Worm (Caenorhabditis elegans): ENCODE results near the gene fkb-4.
A peak's percentile ranks its signal among the peaks of the same experiment; 100 is the strongest.

The fkb-4 gene

DNA sequence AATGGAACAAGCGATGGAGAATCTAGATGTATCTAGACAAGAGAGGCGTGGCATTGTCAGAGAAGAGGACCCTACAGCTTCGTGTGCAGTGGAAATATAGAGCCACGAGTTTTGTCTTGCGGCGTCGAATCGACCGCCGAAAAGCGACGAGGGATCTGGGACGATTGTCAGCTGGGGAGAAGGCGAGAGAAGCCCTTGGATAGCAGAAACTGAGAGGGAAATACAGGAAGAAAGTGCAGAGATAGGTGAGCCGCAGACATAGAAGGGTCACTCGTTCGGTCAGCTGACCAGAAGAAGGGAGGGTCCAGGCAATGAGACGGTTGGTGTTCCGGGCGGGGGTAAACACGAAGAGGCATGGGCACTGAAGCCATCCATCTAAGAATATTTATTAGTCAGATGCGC, 27.6 kb upstream of the fkb-4 start (continued):
- no peak for TF ChIP-seq akir-1 (GFP tag; optimal IDR thresholded peaks at IDR 0.05)
- TF ChIP-seq C17E4.6 (GFP tag; IDR thresholded peaks at IDR 0.05) = no peak
- peak; percentile 19 for TF ChIP-seq lin-40 (tag; optimal IDR thresholded peaks at IDR 0.05)
- TF ChIP-seq ceh-91 (GFP tag; IDR thresholded peaks at IDR 0.05) = no peak
- TF ChIP-seq hsf-1 (GFP tag; IDR thresholded peaks at IDR 0.05) = no peak
- TF ChIP-seq K12H6.12 (tag; optimal IDR thresholded peaks at IDR 0.05) = peak; percentile 93
- TF ChIP-seq dpl-1 (GFP tag; optimal IDR thresholded peaks at IDR 0.05) = no peak
- no peak for TF ChIP-seq hmg-20 (GFP tag; IDR thresholded peaks at IDR 0.05)
- no peak for TF ChIP-seq T07F8.4 (tag; optimal IDR thresholded peaks at IDR 0.05)
- peak in 1 of 3 experiments; percentile 47 for TF ChIP-seq lin-35 (GFP tag; optimal IDR thresholded peaks at IDR 0.05)
- TF ChIP-seq B0336.3 (GFP tag; IDR thresholded peaks at IDR 0.05) = peak; percentile 33; the same call in 1 of the 2 replicates
- no peak for TF ChIP-seq hlh-26 (GFP tag; conservative IDR thresholded peaks at IDR 0.05)
- TF ChIP-seq attf-6 (GFP tag; IDR thresholded peaks at IDR 0.05) = no peak
- no peak for TF ChIP-seq lag-1 (GFP tag; IDR thresholded peaks at IDR 0.05)
- TF ChIP-seq sea-2 (GFP tag; IDR thresholded peaks at IDR 0.05) = no peak
- TF ChIP-seq unc-130 (GFP tag; optimal IDR thresholded peaks at IDR 0.05) = no peak
- no peak for TF ChIP-seq F39B2.1 (GFP tag; IDR thresholded peaks at IDR 0.05)
- no peak for TF ChIP-seq mxl-1 (tag; optimal IDR thresholded peaks at IDR 0.05)
- no peak for TF ChIP-seq T26A5.8 (tag; optimal IDR thresholded peaks at IDR 0.05)
- TF ChIP-seq madf-10 (tag; optimal IDR thresholded peaks at IDR 0.05) = peak; percentile 81
- TF ChIP-seq tbx-9 (tag; optimal IDR thresholded peaks at IDR 0.05; ENCODE audit: borderline replicate concordance) = no peak
- no peak for TF ChIP-seq bed-1 (GFP tag; IDR thresholded peaks at IDR 0.05)
- no peak for TF ChIP-seq aptf-3 (GFP tag; IDR thresholded peaks at IDR 0.05)
- TF ChIP-seq hmg-1.2 (GFP tag; IDR thresholded peaks at IDR 0.05) = peak; percentile 73; the same call in 1 of the 2 replicates
- TF ChIP-seq ztf-18 (tag; optimal IDR thresholded peaks at IDR 0.05) = peak; percentile 10
- TF ChIP-seq ztf-28 (GFP tag; IDR thresholded peaks at IDR 0.05) = no peak
- no peak for TF ChIP-seq mes-4 (tag; optimal IDR thresholded peaks at IDR 0.05)
- no peak for TF ChIP-seq nhr-90 (tag; optimal IDR thresholded peaks at IDR 0.05)
- TF ChIP-seq tbp1 (GFP tag; optimal IDR thresholded peaks at IDR 0.05) = no peak
- peak; percentile 60 for TF ChIP-seq somi-1 (GFP tag; optimal IDR thresholded peaks at IDR 0.05)
- TF ChIP-seq repo-1 (tag; optimal IDR thresholded peaks at IDR 0.05) = no peak
- TF ChIP-seq ceh-79 (tag; optimal IDR thresholded peaks at IDR 0.05) = no peak
- TF ChIP-seq ztf-25 (GFP tag; IDR thresholded peaks at IDR 0.05) = no peak
- TF ChIP-seq Y53G8AR.9 (GFP tag; conservative IDR thresholded peaks at IDR 0.05) = no peak
- no peak for TF ChIP-seq F57C9.4 (tag; optimal IDR thresholded peaks at IDR 0.05)
- TF ChIP-seq ztf-6 (GFP tag; IDR thresholded peaks at IDR 0.05) = no peak
- TF ChIP-seq nfya-2 (GFP tag; IDR thresholded peaks at IDR 0.05) = no peak
- TF ChIP-seq F22D6.2 (tag; optimal IDR thresholded peaks at IDR 0.05) = no peak
- TF ChIP-seq lsy-27 (tag; optimal IDR thresholded peaks at IDR 0.05; ENCODE audit: borderline replicate concordance, insufficient read depth) = no peak
- TF ChIP-seq nfya-1 (tag; optimal IDR thresholded peaks at IDR 0.05; ENCODE audit: borderline replicate concordance, insufficient read depth) = no peak
- no peak for TF ChIP-seq ekl-4 (GFP tag; IDR thresholded peaks at IDR 0.05)
- no peak for TF ChIP-seq bed-2 (GFP tag; IDR thresholded peaks at IDR 0.05)
- no peak for TF ChIP-seq C06A6.2 (GFP tag; conservative IDR thresholded peaks at IDR 0.05)
- peak; percentile 58 for TF ChIP-seq K11D2.4 (GFP tag; IDR thresholded peaks at IDR 0.05)
- TF ChIP-seq xnd-1 (tag; optimal IDR thresholded peaks at IDR 0.05) = no peak
- no peak for TF ChIP-seq nhr-80 (tag; optimal IDR thresholded peaks at IDR 0.05)
- no peak for TF ChIP-seq egl-18 (GFP tag; IDR thresholded peaks at IDR 0.05)
- TF ChIP-seq ets-4 (GFP tag; optimal IDR thresholded peaks at IDR 0.05) = no peak
- no peak for TF ChIP-seq F37B4.10 (GFP tag; IDR thresholded peaks at IDR 0.05)
- no peak for TF ChIP-seq pbrm-1 (GFP tag; IDR thresholded peaks at IDR 0.05)
- no peak for TF ChIP-seq lir-1 (GFP tag; conservative IDR thresholded peaks at IDR 0.05)

Measured in whole organism, young adult.